Fruit fly (Drosophila melanogaster): ENCODE data around the gene robl62A.
A peak's percentile ranks its signal among the peaks of the same experiment; 100 is the strongest.

Gene robl62A

dm6 chr3L:1463547-1463946 is 13.9 kb upstream of the robl62A start, which contains the start of gene rho:
Gene rho, plus strand, starts transcription at chr3L:1463811.
- TF ChIP-seq CG4496 (GFP tag; IDR thresholded peaks at IDR 0.05), result peak; percentile 66; the same call in 2 of the 3 replicates
- TF ChIP-seq Pif1A (GFP tag; optimal IDR thresholded peaks at IDR 0.05), result no peak
- peak; percentile 40; the same call in 1 of the 3 replicates for TF ChIP-seq fd96Ca (GFP tag; IDR thresholded peaks at IDR 0.05)
- peak; percentile 16 for TF ChIP-seq CG34367 (tag; optimal IDR thresholded peaks at IDR 0.05)
- TF ChIP-seq CG12605 (GFP tag; IDR thresholded peaks at IDR 0.05), result peak; percentile 42
- TF ChIP-seq CG8301 (tag; optimal IDR thresholded peaks at IDR 0.05), result no peak
- peak; percentile 1 for TF ChIP-seq CG17806 (tag; optimal IDR thresholded peaks at IDR 0.05)
- TF ChIP-seq Ets98B (GFP tag; IDR thresholded peaks at IDR 0.05), result peak; percentile 51; the same call in 1 of the 2 replicates
- TF ChIP-seq rn (GFP tag; IDR thresholded peaks at IDR 0.05), result no peak
- no peak for TF ChIP-seq D1 (tag; optimal IDR thresholded peaks at IDR 0.05)
- TF ChIP-seq CG13204 (GFP tag; optimal IDR thresholded peaks at IDR 0.05), result peak; percentile 64
- TF ChIP-seq CG9948 (tag; optimal IDR thresholded peaks at IDR 0.05), result no peak
- peak; percentile 27 for TF ChIP-seq gl (tag; optimal IDR thresholded peaks at IDR 0.05)
- TF ChIP-seq Snoo (tag; optimal IDR thresholded peaks at IDR 0.05), result peak; percentile 12
- TF ChIP-seq CG8159 (tag; optimal IDR thresholded peaks at IDR 0.05), result peak; percentile 5
- TF ChIP-seq CG32121 (GFP tag; IDR thresholded peaks at IDR 0.05), result no peak; the same call in 1 of the 2 replicates
- no peak for TF ChIP-seq CG10348 (GFP tag; IDR thresholded peaks at IDR 0.05)
- no peak for TF ChIP-seq Pif1B (GFP tag; optimal IDR thresholded peaks at IDR 0.05)
- no peak for TF ChIP-seq CG15710 (tag; optimal IDR thresholded peaks at IDR 0.05)
- TF ChIP-seq CG14655 (GFP tag; optimal IDR thresholded peaks at IDR 0.05), result no peak
- TF ChIP-seq EcR (GFP tag; optimal IDR thresholded peaks at IDR 0.05), result peak; percentile 19

- TF ChIP-seq CG34367 (tag; optimal IDR thresholded peaks at IDR 0.05) (peak; percentile 19), CG14655 (GFP tag; optimal IDR thresholded peaks at IDR 0.05) (peak; percentile 56), EcR (GFP tag; optimal IDR thresholded peaks at IDR 0.05) (no peak), CG10348 (GFP tag; IDR thresholded peaks at IDR 0.05) (0 out of 2 replicates have a peak, but pooled peaks have one; percentile 49), CG32121 (GFP tag; IDR thresholded peaks at IDR 0.05) (peak; percentile 65), CG17806 (tag; optimal IDR thresholded peaks at IDR 0.05) (peak; percentile 28), CG4496 (GFP tag; IDR thresholded peaks at IDR 0.05) (peak; percentile 77), Ets98B (GFP tag; IDR thresholded peaks at IDR 0.05) (peak; percentile 43), CG12605 (GFP tag; IDR thresholded peaks at IDR 0.05) (peak; percentile 16; the same call in 1 of the 2 replicates), gl (tag; optimal IDR thresholded peaks at IDR 0.05) (no peak), CG9948 (tag; optimal IDR thresholded peaks at IDR 0.05) (peak; percentile 27), CG15710 (tag; optimal IDR thresholded peaks at IDR 0.05) (peak; percentile 31), CG13204 (GFP tag; optimal IDR thresholded peaks at IDR 0.05) (no peak), D1 (tag; optimal IDR thresholded peaks at IDR 0.05) (no peak), Pif1A (GFP tag; optimal IDR thresholded peaks at IDR 0.05) (peak; percentile 53), CG8301 (tag; optimal IDR thresholded peaks at IDR 0.05) (peak; percentile 20), rn (GFP tag; IDR thresholded peaks at IDR 0.05) (peak; percentile 6; the same call in 1 of the 2 replicates), CG8159 (tag; optimal IDR thresholded peaks at IDR 0.05) (peak; percentile 38), Snoo (tag; optimal IDR thresholded peaks at IDR 0.05) (peak; percentile 15), Pif1B (GFP tag; optimal IDR thresholded peaks at IDR 0.05) (peak; percentile 63), fd96Ca (GFP tag; IDR thresholded peaks at IDR 0.05) (peak; percentile 72; the same call in 2 of the 3 replicates)
These were observed 13.0 kb upstream of the robl62A start for dm6 chr3L:1464465-1464864.

dm6 chr3L:1469241-1469640 is 8.2 kb upstream of the robl62A start:
- no peak for TF ChIP-seq CG10348 (GFP tag; IDR thresholded peaks at IDR 0.05)
- no peak for TF ChIP-seq Ets98B (GFP tag; IDR thresholded peaks at IDR 0.05)
- TF ChIP-seq D1 (tag; optimal IDR thresholded peaks at IDR 0.05), result no peak
- no peak for TF ChIP-seq CG4496 (GFP tag; IDR thresholded peaks at IDR 0.05)
- TF ChIP-seq Pif1A (GFP tag; optimal IDR thresholded peaks at IDR 0.05), result no peak
- TF ChIP-seq CG12605 (GFP tag; IDR thresholded peaks at IDR 0.05), result no peak
- TF ChIP-seq CG14655 (GFP tag; optimal IDR thresholded peaks at IDR 0.05), result no peak
- no peak for TF ChIP-seq CG15710 (tag; optimal IDR thresholded peaks at IDR 0.05)
- TF ChIP-seq Snoo (tag; optimal IDR thresholded peaks at IDR 0.05), result no peak
- TF ChIP-seq rn (GFP tag; IDR thresholded peaks at IDR 0.05), result no peak
- TF ChIP-seq EcR (GFP tag; optimal IDR thresholded peaks at IDR 0.05), result no peak
- TF ChIP-seq Pif1B (GFP tag; optimal IDR thresholded peaks at IDR 0.05), result no peak
- TF ChIP-seq CG34367 (tag; optimal IDR thresholded peaks at IDR 0.05), result no peak

dm6 chr3L:1471037-1471436 is 6.4 kb upstream of the robl62A start:
- TF ChIP-seq Ets98B (GFP tag; IDR thresholded peaks at IDR 0.05) (no peak), CG13204 (GFP tag; optimal IDR thresholded peaks at IDR 0.05) (no peak), D1 (tag; optimal IDR thresholded peaks at IDR 0.05) (no peak), fd96Ca (GFP tag; IDR thresholded peaks at IDR 0.05) (no peak), CG10348 (GFP tag; IDR thresholded peaks at IDR 0.05) (no peak), Pif1B (GFP tag; optimal IDR thresholded peaks at IDR 0.05) (no peak)

dm6 chr3L:1471960-1472359 is 5.5 kb upstream of the robl62A start, which contains the start of gene Naa30B:
Gene Naa30B, minus strand, starts transcription at chr3L:1472060.
- TF ChIP-seq Ets98B (GFP tag; IDR thresholded peaks at IDR 0.05) (no peak), CG32121 (GFP tag; IDR thresholded peaks at IDR 0.05) (no peak), CG13204 (GFP tag; optimal IDR thresholded peaks at IDR 0.05) (no peak), CG4496 (GFP tag; IDR thresholded peaks at IDR 0.05) (no peak), CG10348 (GFP tag; IDR thresholded peaks at IDR 0.05) (no peak), EcR (GFP tag; optimal IDR thresholded peaks at IDR 0.05) (no peak), CG8159 (tag; optimal IDR thresholded peaks at IDR 0.05) (no peak), CG15710 (tag; optimal IDR thresholded peaks at IDR 0.05) (no peak), CG8301 (tag; optimal IDR thresholded peaks at IDR 0.05) (no peak), D1 (tag; optimal IDR thresholded peaks at IDR 0.05) (no peak), CG9948 (tag; optimal IDR thresholded peaks at IDR 0.05) (no peak), Snoo (tag; optimal IDR thresholded peaks at IDR 0.05) (no peak)

dm6 chr3L:1475157-1475556 is 2.3 kb upstream of the robl62A start, which contains the start of gene Ptp61F:
Gene Ptp61F, minus strand, starts transcription at chr3L:1475257.
- TF ChIP-seq Snoo (tag; optimal IDR thresholded peaks at IDR 0.05) (no peak), rn (GFP tag; IDR thresholded peaks at IDR 0.05) (no peak), CG15710 (tag; optimal IDR thresholded peaks at IDR 0.05) (no peak), D1 (tag; optimal IDR thresholded peaks at IDR 0.05) (no peak), CG12605 (GFP tag; IDR thresholded peaks at IDR 0.05) (no peak), CG34367 (tag; optimal IDR thresholded peaks at IDR 0.05) (no peak), CG8159 (tag; optimal IDR thresholded peaks at IDR 0.05) (no peak), gl (tag; optimal IDR thresholded peaks at IDR 0.05) (no peak), Pif1A (GFP tag; optimal IDR thresholded peaks at IDR 0.05) (no peak), EcR (GFP tag; optimal IDR thresholded peaks at IDR 0.05) (no peak), Pif1B (GFP tag; optimal IDR thresholded peaks at IDR 0.05) (no peak), CG10348 (GFP tag; IDR thresholded peaks at IDR 0.05) (no peak), fd96Ca (GFP tag; IDR thresholded peaks at IDR 0.05) (no peak), CG17806 (tag; optimal IDR thresholded peaks at IDR 0.05) (no peak), Ets98B (GFP tag; IDR thresholded peaks at IDR 0.05) (no peak), CG9948 (tag; optimal IDR thresholded peaks at IDR 0.05) (no peak), CG14655 (GFP tag; optimal IDR thresholded peaks at IDR 0.05) (no peak), CG13204 (GFP tag; optimal IDR thresholded peaks at IDR 0.05) (no peak), CG32121 (GFP tag; IDR thresholded peaks at IDR 0.05) (no peak)

Data from whole organism, pupa.